Fruit fly (Drosophila melanogaster) whole organism, adult: Measurements from ENCODE around the gene Or19b.

Source experiments
- CG12768 ChIP-seq: fragments of 200-800 bp; sonication (Bioruptor generic); optimal IDR thresholded peaks from 2 replicates; lab custom pipeline; 2017; ENCODE audit warnings: missing biosample characterization, missing genetic modification characterization, mild to moderate bottlenecking, moderate library complexity, missing genetic modification reagents
- CG5204 ChIP-seq: fragments of 200-800 bp; sonication (Bioruptor generic); optimal IDR thresholded peaks from 2 replicates; lab custom pipeline; 2016; ENCODE audit warnings: missing biosample characterization, missing genetic modification characterization
- Clk ChIP-seq: fragments of 200-800 bp; sonication (Bioruptor generic); optimal IDR thresholded peaks from 2 replicates; lab custom pipeline; 2017; ENCODE audit warnings: missing biosample characterization, missing genetic modification characterization
- cic ChIP-seq: fragments of 200-800 bp; sonication (Bioruptor generic); optimal IDR thresholded peaks from 2 replicates; lab custom pipeline; 2017; ENCODE audit warnings: missing biosample characterization, mild to moderate bottlenecking, missing genetic modification characterization, moderate library complexity
- cnc ChIP-seq, 2 experiments: fragments of >200 bp; optimal IDR thresholded peaks; 2 replicates each; lab custom pipeline; 2017

dm6 chrX:20092308-20092707 lies 1.9 kb upstream of the Or19b start, which contains the start of gene fd19B:
- TF ChIP-seq Clk (no peak), CG5204 (GFP tag; lab: Kevin White, UChicago) (no peak), cnc (optimal IDR thresholded peaks at IDR 0.05; lab: Kevin White, UChicago) (no peak), cic (GFP tag; lab: Kevin White, UChicago) (no peak), CG12768 (GFP tag; lab: Kevin White, UChicago) (no peak)
